Worm (Caenorhabditis elegans): Measurements from ENCODE around the gene daf-3.

The daf-3 gene

DNA sequence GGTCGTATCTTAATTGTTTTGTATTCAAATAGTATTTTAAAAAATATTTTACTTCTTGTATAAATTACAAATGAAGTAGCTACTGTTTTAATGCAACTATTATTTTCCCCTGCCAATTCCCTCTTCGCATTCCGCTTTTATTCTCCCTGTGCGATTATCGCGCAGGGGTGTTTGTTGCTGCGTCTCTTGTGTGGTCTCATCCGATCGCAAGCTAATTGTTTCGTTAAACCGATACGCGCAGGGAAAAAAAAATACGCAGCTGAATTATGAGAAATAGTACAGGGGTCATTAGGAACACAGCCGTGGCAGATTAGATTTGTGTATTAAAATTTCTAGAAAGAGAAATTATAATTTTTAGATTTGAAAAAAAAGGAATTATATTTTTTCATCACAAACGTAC is 18.8 kb downstream of the daf-3 start (continued):
- TF ChIP-seq fos-1 (tag; optimal IDR thresholded peaks at IDR 0.05) = peak; percentile 100
- peak; percentile 97 for TF ChIP-seq zag-1 (tag; optimal IDR thresholded peaks at IDR 0.05)
- peak; percentile 99 for TF ChIP-seq sma-3 (GFP tag; optimal IDR thresholded peaks at IDR 0.05)
- TF ChIP-seq mbf-1 (tag; optimal IDR thresholded peaks at IDR 0.05) = peak; percentile 74
- no peak for TF ChIP-seq ztf-1 (GFP tag; conservative IDR thresholded peaks at IDR 0.05)
- TF ChIP-seq unc-55 (GFP tag; optimal IDR thresholded peaks at IDR 0.05) = peak; percentile 100
- peak; percentile 69 for TF ChIP-seq R02D3.7 (tag; optimal IDR thresholded peaks at IDR 0.05)
- TF ChIP-seq nhr-11 (tag; optimal IDR thresholded peaks at IDR 0.05) = peak; percentile 84
- TF ChIP-seq ztf-11 (tag; optimal IDR thresholded peaks at IDR 0.05) = peak; percentile 67
- peak; percentile 99 for TF ChIP-seq nhr-129 (tag; optimal IDR thresholded peaks at IDR 0.05)
- TF ChIP-seq egl-27 (tag; optimal IDR thresholded peaks at IDR 0.05) = peak; percentile 99
- TF ChIP-seq nhr-21 (tag; optimal IDR thresholded peaks at IDR 0.05) = peak; percentile 99
- peak; percentile 95 to 96 for TF ChIP-seq lsy-2 (tag; optimal IDR thresholded peaks at IDR 0.05)
- TF ChIP-seq alr-1 (tag; optimal IDR thresholded peaks at IDR 0.05) = peak; percentile 82
- peak; percentile 95 for TF ChIP-seq nhr-237 (tag; optimal IDR thresholded peaks at IDR 0.05)
- peak; percentile 96 for TF ChIP-seq sem-4 (tag; optimal IDR thresholded peaks at IDR 0.05)
- TF ChIP-seq ama-1 (optimal IDR thresholded peaks at IDR 0.05) = no peak

DNA sequence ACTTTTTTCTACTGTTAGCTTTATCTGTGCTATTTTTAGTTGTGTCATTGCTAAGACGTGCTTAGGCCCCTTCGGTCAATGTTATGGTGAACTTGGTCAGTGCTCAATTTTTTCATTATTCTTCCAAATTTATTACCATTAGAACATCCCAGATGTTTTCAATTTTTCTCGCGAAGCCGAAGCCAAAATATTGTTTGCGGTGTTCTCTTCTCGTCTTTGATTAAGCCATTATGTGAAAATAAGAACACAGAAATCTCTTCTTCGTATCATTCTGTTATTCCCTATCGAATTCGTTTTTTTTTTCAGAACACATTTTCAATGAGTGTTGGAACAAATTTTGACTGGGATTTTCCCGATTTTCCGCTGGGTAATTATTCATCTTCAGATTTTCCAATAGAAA is 22.8 kb downstream of the daf-3 start, which contains the start of gene gtr-1:
TSS of gene gtr-1 (plus strand) at position 301 of the 400 bp plus-strand sequence.
- no peak for TF ChIP-seq nhr-12 (tag; optimal IDR thresholded peaks at IDR 0.05)
- no peak for TF ChIP-seq nhr-6 (tag; optimal IDR thresholded peaks at IDR 0.05)
- no peak for TF ChIP-seq zag-1 (tag; optimal IDR thresholded peaks at IDR 0.05)
- no peak for TF ChIP-seq sem-4 (tag; optimal IDR thresholded peaks at IDR 0.05)
- no peak for TF ChIP-seq sma-9 (GFP tag; optimal IDR thresholded peaks at IDR 0.05)
- no peak for TF ChIP-seq sma-9 (tag; optimal IDR thresholded peaks at IDR 0.05)
- no peak for TF ChIP-seq aly-2 (tag; optimal IDR thresholded peaks at IDR 0.05)
- no peak for TF ChIP-seq mdl-1 (tag; optimal IDR thresholded peaks at IDR 0.05)
- TF ChIP-seq egl-27 (tag; optimal IDR thresholded peaks at IDR 0.05) = no peak
- TF ChIP-seq dmd-4 (tag; optimal IDR thresholded peaks at IDR 0.05) = no peak
- no peak for TF ChIP-seq nhr-25 (tag; optimal IDR thresholded peaks at IDR 0.05)
- TF ChIP-seq elt-1 (tag; optimal IDR thresholded peaks at IDR 0.05) = no peak

DNA sequence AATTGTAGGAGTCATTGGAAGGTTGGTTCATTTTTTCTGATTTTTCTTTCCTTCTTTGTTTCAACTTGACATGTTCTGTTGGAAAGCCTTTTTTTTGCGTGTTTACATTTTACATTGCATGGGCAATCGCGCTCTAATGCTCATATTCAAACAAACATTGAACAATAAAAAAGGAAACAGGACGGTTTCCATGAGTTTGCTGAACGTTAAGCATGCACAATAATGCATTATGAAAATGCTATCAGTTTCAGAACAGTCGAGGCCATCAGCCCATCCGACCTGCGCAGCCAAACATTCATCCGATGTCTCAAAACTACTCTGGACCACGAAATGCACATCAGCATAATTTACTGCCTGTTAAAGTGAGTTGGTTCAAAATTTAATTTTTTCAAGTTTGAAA is 34.7 kb downstream of the daf-3 start:
- TF ChIP-seq sma-9 (GFP tag; optimal IDR thresholded peaks at IDR 0.05) = no peak
- no peak for TF ChIP-seq sma-9 (tag; optimal IDR thresholded peaks at IDR 0.05)
- no peak for TF ChIP-seq unc-55 (GFP tag; optimal IDR thresholded peaks at IDR 0.05)
- TF ChIP-seq elt-3 (tag; optimal IDR thresholded peaks at IDR 0.05) = no peak
- TF ChIP-seq crh-2 (tag; optimal IDR thresholded peaks at IDR 0.05) = no peak
- TF ChIP-seq nhr-77 (tag; optimal IDR thresholded peaks at IDR 0.05) = no peak
- TF ChIP-seq nhr-6 (tag; optimal IDR thresholded peaks at IDR 0.05) = no peak

DNA sequence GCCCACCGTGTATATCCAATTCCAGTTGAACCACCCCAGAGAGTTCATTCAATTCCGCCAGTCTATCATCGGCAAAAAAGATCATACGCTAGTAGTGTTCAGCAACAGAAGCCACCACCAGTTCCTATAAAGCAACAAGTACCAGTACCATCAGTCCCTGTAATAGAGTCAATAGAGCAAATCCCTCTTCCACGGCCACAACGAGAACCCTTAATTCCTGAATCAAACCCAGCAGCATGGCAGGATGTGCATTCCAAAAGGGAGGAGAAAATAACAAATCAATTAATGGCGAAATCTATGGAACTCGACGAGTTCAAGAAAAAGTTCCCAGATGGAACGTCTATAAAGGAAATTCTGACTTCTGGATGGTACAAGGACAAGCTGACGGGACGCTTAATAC is 35.4 kb downstream of the daf-3 start:
- no peak for TF ChIP-seq sem-4 (tag; optimal IDR thresholded peaks at IDR 0.05)
- no peak for TF ChIP-seq fos-1 (tag; optimal IDR thresholded peaks at IDR 0.05)

DNA sequence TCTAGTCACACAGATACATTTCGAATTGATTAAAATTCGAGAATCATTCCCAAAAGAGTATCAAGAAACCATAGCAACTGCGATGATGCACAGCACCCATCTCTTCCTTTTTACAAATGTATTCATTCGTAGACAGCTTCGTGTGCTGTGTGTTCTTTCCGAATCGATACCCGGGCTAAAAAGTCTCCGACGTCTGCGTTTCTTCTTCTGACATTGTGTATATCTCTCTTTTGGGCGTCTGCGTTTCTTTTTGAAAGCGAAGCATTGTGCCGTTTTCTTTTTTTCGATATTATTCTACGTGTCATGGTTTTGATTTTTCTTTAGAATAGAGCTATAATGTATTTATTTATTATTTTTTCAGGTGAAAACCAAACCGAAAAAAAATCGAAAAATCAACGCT is 37.3 kb downstream of the daf-3 start, which contains the start of gene attf-5:
TSS of gene attf-5 (plus strand) at position 362 of the 400 bp plus-strand sequence.
- TF ChIP-seq crh-2 (tag; optimal IDR thresholded peaks at IDR 0.05) (peak; percentile 47), nhr-6 (tag; optimal IDR thresholded peaks at IDR 0.05) (no peak), F13H6.1 (tag; optimal IDR thresholded peaks at IDR 0.05) (no peak), nhr-77 (tag; optimal IDR thresholded peaks at IDR 0.05) (no peak), ztf-11 (tag; optimal IDR thresholded peaks at IDR 0.05) (no peak), unc-55 (GFP tag; optimal IDR thresholded peaks at IDR 0.05) (peak; percentile 57), nhr-129 (tag; optimal IDR thresholded peaks at IDR 0.05) (peak; percentile 1), sem-4 (tag; optimal IDR thresholded peaks at IDR 0.05) (no peak), fos-1 (tag; optimal IDR thresholded peaks at IDR 0.05) (no peak), lin-13 (GFP tag; optimal IDR thresholded peaks at IDR 0.05) (no peak), C34F6.9 (tag; optimal IDR thresholded peaks at IDR 0.05) (peak; percentile 53)

DNA sequence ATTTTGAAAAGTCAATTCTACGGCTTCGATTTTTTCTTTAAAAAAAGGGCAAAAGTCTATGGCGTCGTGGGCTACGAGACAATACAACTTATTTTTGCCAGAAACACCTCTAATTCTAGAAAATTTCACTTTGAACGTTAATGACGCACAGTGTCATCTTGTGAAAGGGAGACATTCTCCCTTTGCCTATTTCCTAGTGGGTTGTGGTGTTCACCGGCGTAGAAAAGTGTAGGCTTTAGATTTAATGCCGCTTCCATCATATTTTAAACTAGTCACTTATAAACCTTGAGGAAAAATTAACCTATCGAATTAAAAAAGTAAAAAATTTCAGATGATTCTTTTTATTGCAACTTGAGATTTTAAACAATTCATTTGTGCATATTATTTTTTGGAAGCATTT is 39.9 kb downstream of the daf-3 start:
- no peak for TF ChIP-seq ceh-16 (tag; optimal IDR thresholded peaks at IDR 0.05)
- TF ChIP-seq lin-13 (GFP tag; optimal IDR thresholded peaks at IDR 0.05) = no peak
- TF ChIP-seq lin-39 (tag; optimal IDR thresholded peaks at IDR 0.05) = no peak
- TF ChIP-seq unc-55 (GFP tag; optimal IDR thresholded peaks at IDR 0.05) = no peak
- TF ChIP-seq egl-27 (tag; optimal IDR thresholded peaks at IDR 0.05) = no peak
- no peak for TF ChIP-seq ZK546.5 (tag; optimal IDR thresholded peaks at IDR 0.05)
- TF ChIP-seq skn-1 (tag; optimal IDR thresholded peaks at IDR 0.05) = no peak
- no peak for TF ChIP-seq nhr-6 (tag; optimal IDR thresholded peaks at IDR 0.05)
- no peak for TF ChIP-seq blmp-1 (tag; optimal IDR thresholded peaks at IDR 0.05; ENCODE audit: insufficient read depth)
- TF ChIP-seq sma-9 (GFP tag; optimal IDR thresholded peaks at IDR 0.05) = no peak
- no peak for TF ChIP-seq sma-9 (tag; optimal IDR thresholded peaks at IDR 0.05)
- no peak for TF ChIP-seq ceh-82 (tag; optimal IDR thresholded peaks at IDR 0.05)
- no peak for TF ChIP-seq elt-1 (tag; optimal IDR thresholded peaks at IDR 0.05)
- TF ChIP-seq mab-5 (tag; optimal IDR thresholded peaks at IDR 0.05) = no peak
- no peak for TF ChIP-seq zag-1 (tag; optimal IDR thresholded peaks at IDR 0.05)
- peak; percentile 31 for TF ChIP-seq sma-3 (GFP tag; optimal IDR thresholded peaks at IDR 0.05)
- no peak for TF ChIP-seq aly-2 (tag; optimal IDR thresholded peaks at IDR 0.05)
- TF ChIP-seq mdl-1 (tag; optimal IDR thresholded peaks at IDR 0.05) = no peak
- peak; percentile 3 for TF ChIP-seq dmd-4 (tag; optimal IDR thresholded peaks at IDR 0.05)
- peak; percentile 24 for TF ChIP-seq nhr-21 (tag; optimal IDR thresholded peaks at IDR 0.05)
- no peak for TF ChIP-seq fos-1 (tag; optimal IDR thresholded peaks at IDR 0.05)
- no peak for TF ChIP-seq snpc-4 (tag; optimal IDR thresholded peaks at IDR 0.05)
- no peak for TF ChIP-seq unc-62 (GFP tag; optimal IDR thresholded peaks at IDR 0.05)
- no peak for TF ChIP-seq mbf-1 (tag; optimal IDR thresholded peaks at IDR 0.05)
- no peak for TF ChIP-seq ztf-11 (tag; optimal IDR thresholded peaks at IDR 0.05)
- TF ChIP-seq elt-3 (tag; optimal IDR thresholded peaks at IDR 0.05) = no peak

All from whole organism, L2 larva.